Fruit fly (Drosophila melanogaster) whole organism, prepupa: ENCODE data around the gene RpS29.

Experiments
- Blimp-1 ChIP-seq: fragments of 200-800 bp; sonication (Bioruptor generic); optimal IDR thresholded peaks from 3 replicates; lab custom pipeline; 2017; ENCODE audit warnings: missing biosample characterization, missing genetic modification characterization, mild to moderate bottlenecking, moderate library complexity, missing genetic modification reagents
- CG11294 ChIP-seq: fragments of 200-800 bp; sonication (Bioruptor generic); IDR thresholded peaks from 2 replicates; pipeline ENCODE4 v1.3.6; 2022; ENCODE audit warnings: missing biosample characterization, missing genetic modification characterization
- CG11762 ChIP-seq: fragments of 200-800 bp; sonication (Bioruptor generic); optimal IDR thresholded peaks from 3 replicates; lab custom pipeline; 2016; ENCODE audit warnings: missing biosample characterization, missing genetic modification characterization; ENCODE audit not compliant: insufficient read depth
- CG16779 ChIP-seq: fragments of 200-800 bp; sonication (Bioruptor generic); optimal IDR thresholded peaks from 3 replicates; lab custom pipeline; 2017; ENCODE audit warnings: missing biosample characterization, mild to moderate bottlenecking, missing genetic modification characterization
- CG6276 ChIP-seq: fragments of 200-800 bp; sonication (Bioruptor generic); optimal IDR thresholded peaks from 2 replicates; lab custom pipeline; 2017; ENCODE audit warnings: missing biosample characterization, mild to moderate bottlenecking, missing genetic modification characterization
- Eip93F ChIP-seq: fragments of 200-800 bp; sonication (Bioruptor generic); optimal IDR thresholded peaks from 2 replicates; lab custom pipeline; 2016; ENCODE audit warnings: missing biosample characterization, mild to moderate bottlenecking, missing genetic modification characterization
- Hr38 ChIP-seq: sonication (Bioruptor generic); optimal IDR thresholded peaks from 2 replicates; lab custom pipeline; 2016; ENCODE audit warnings: missing biosample characterization, missing genetic modification characterization
- Hr39 ChIP-seq: fragments of 200-800 bp; sonication (Bioruptor generic); optimal IDR thresholded peaks from 2 replicates; lab custom pipeline; 2016; ENCODE audit warnings: missing biosample characterization, missing genetic modification characterization
- dsx ChIP-seq: fragments of 200-800 bp; optimal IDR thresholded peaks from 3 replicates; lab custom pipeline; 2019; ENCODE audit warnings: missing biosample characterization, mild to moderate bottlenecking, missing genetic modification characterization, moderate library complexity; ENCODE audit not compliant: poor library complexity, severe bottlenecking
- lz ChIP-seq: fragments of 200-800 bp; sonication (Bioruptor generic); optimal IDR thresholded peaks from 3 replicates; lab custom pipeline; 2016; ENCODE audit warnings: missing biosample characterization, missing genetic modification characterization
- pdm3 ChIP-seq: fragments of 200-800 bp; sonication (Bioruptor generic); optimal IDR thresholded peaks from 3 replicates; lab custom pipeline; 2016; ENCODE audit warnings: missing biosample characterization, missing genetic modification characterization
- ss ChIP-seq, 2 experiments: fragments of 200-800 bp; sonication (Bioruptor generic); optimal IDR thresholded peaks; 2 replicates in 1 of 2; 3 replicates in 1 of 2; lab custom pipeline; 2017 to 2018; ENCODE audit warnings: mild to moderate bottlenecking in 2 of 2, missing biosample characterization in 2 of 2, missing genetic modification characterization in 2 of 2, moderate library complexity in 1 of 2

DNA sequence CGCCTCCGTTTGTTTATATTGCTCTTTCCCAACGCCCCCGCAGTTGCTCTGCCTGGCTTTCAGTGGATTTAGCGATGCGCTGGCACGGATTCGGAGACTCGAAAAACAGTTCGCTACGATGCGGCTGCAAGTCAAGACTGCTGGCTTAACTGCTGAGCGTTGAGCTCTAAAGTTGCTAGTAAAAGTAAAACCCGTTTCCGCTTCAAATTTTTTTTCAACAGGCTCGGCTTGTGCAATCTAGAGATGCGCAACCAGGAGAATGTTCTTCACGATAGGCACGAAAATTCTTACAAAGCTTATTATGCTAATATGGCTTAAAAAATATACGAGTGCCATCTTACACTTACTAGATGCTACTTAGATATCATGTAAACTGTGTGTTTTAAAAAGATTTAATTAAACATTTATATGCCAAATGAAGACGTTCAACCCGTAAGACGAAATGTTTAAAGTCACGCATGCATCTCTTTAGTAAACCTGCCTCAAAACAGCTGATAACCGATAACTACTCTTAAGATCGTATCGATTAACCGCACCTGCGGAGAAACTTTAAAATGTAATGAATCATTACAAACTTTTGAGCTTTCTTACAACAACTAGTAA is 30.5 kb upstream of the RpS29 start, which contains the start of gene CG12948:
- no peak for TF ChIP-seq CG11762 (GFP tag; lab: Kevin White, UChicago)
- TF ChIP-seq ss (GFP tag; optimal IDR thresholded peaks at IDR 0.05; lab: Kevin White, UChicago) = no peak
- TF ChIP-seq pdm3 (GFP tag; lab: Kevin White, UChicago) = no peak
- TF ChIP-seq Eip93F (GFP tag; lab: Kevin White, UChicago) = peak; percentile 39
- TF ChIP-seq CG6276 = no peak
- TF ChIP-seq CG16779 = no peak
- TF ChIP-seq lz (GFP tag; lab: Kevin White, UChicago) = peak; percentile 67
- TF ChIP-seq Hr39 (GFP tag; lab: Kevin White, UChicago) = no peak
- TF ChIP-seq CG11294 (GFP tag; lab: Robert Waterston, UW) = no peak
- peak; percentile 45 for TF ChIP-seq Blimp-1 (GFP tag; lab: Kevin White, UChicago)
- no peak for TF ChIP-seq Hr38 (GFP tag; lab: Kevin White, UChicago)
- TF ChIP-seq dsx = no peak
